Worm (Caenorhabditis elegans): ENCODE results near the gene spe-39.

DNA sequence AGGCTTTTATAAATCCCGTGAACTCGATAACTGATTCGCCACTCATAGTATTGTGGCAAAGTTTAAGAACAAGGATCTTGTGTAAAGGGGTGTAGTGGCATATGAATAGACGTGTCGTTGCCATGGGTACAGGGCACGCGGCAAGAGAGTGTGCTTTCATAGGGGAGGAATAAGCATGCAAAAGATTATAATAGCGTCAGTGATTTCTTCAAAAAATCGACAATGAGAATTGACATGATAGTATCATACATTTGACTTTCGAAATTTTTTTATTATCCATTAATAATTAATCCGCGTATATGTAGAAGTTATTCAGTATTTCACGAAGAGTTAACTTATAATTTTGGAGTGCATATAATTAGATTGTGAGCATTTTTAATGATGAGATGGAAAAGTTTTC lies 20.3 kb upstream of the spe-39 start, which contains the start of gene bbs-8:
- TF ChIP-seq flt-1 (GFP tag; IDR thresholded peaks at IDR 0.05) (no peak), ztf-29 (GFP tag; IDR thresholded peaks at IDR 0.05) (no peak), med-1 (GFP tag; optimal IDR thresholded peaks at IDR 0.05; ENCODE audit: insufficient read depth) (no peak), tab-1 (GFP tag; IDR thresholded peaks at IDR 0.05) (no peak), klf-2 (GFP tag; conservative IDR thresholded peaks at IDR 0.05) (no peak), ztf-23 (GFP tag; IDR thresholded peaks at IDR 0.05) (0 out of 2 replicates have a peak, but pooled peaks have one; percentile 2), cog-1 (tag; optimal IDR thresholded peaks at IDR 0.05) (no peak), T22C8.4 (GFP tag; IDR thresholded peaks at IDR 0.05) (no peak), ref-1 (GFP tag; conservative IDR thresholded peaks at IDR 0.05) (no peak)
